Worm (Caenorhabditis elegans) whole organism, young adult: ENCODE measurements around the gene C45G9.8.

Experiments
- B0019.2 ChIP-seq: fragments of 200-800 bp; sonication (Bioruptor generic); conservative IDR thresholded peaks from 2 replicates; pipeline ENCODE4 v1.3.6; 2022; ENCODE audit warnings: missing genetic modification reagents, missing genetic modification characterization, missing compliant biosample characterization
- C06A6.2 ChIP-seq: fragments of 200-800 bp; sonication (Bioruptor generic); conservative IDR thresholded peaks from 2 replicates; pipeline ENCODE4 v1.3.6; 2022; ENCODE audit warnings: missing genetic modification characterization, missing compliant biosample characterization
- D2030.7 ChIP-seq: fragments of 200-800 bp; sonication (Bioruptor generic); IDR thresholded peaks from 2 replicates; pipeline ENCODE4 v1.3.6; 2022; ENCODE audit warnings: missing genetic modification reagents, missing genetic modification characterization, missing compliant biosample characterization
- F37B4.10 ChIP-seq: fragments of 200-800 bp; sonication (Bioruptor generic); IDR thresholded peaks from 2 replicates; pipeline ENCODE4 v1.3.6; 2022; ENCODE audit warnings: missing genetic modification characterization, missing compliant biosample characterization
- F39B2.1 ChIP-seq: fragments of 200-800 bp; sonication (Bioruptor generic); IDR thresholded peaks from 2 replicates; pipeline ENCODE4 v1.3.6; 2022; ENCODE audit warnings: missing genetic modification reagents, missing genetic modification characterization, missing compliant biosample characterization
- F49E8.2 ChIP-seq: sonication (generic microtip); optimal IDR thresholded peaks from 3 replicates; lab custom pipeline; 2017; ENCODE audit warnings: missing genetic modification characterization, mild to moderate bottlenecking, missing compliant biosample characterization, antibody characterized with exemption, moderate library complexity; ENCODE audit not compliant: insufficient read depth
- K12H6.12 ChIP-seq: fragments of 200-800 bp; sonication (Bioruptor generic); optimal IDR thresholded peaks from 2 replicates; lab custom pipeline; 2018; ENCODE audit warnings: mild to moderate bottlenecking, missing genetic modification characterization, missing compliant biosample characterization
- T07F8.4 ChIP-seq: sonication (generic microtip); optimal IDR thresholded peaks from 2 replicates; lab custom pipeline; 2016; ENCODE audit warnings: mild to moderate bottlenecking, missing genetic modification characterization, moderate library complexity, missing compliant biosample characterization
- ama-1 ChIP-seq, 3 experiments: fragments of 150-350 bp in 1 of 3; sonication (generic microtip) in 2 of 3; optimal IDR thresholded peaks; 2 replicates each; lab custom pipeline; 2014 to 2018; ENCODE audit warnings: missing biosample characterization in 2 of 3, missing genetic modification characterization in 2 of 3, missing genetic modification reagents in 2 of 3
- aptf-2 ChIP-seq: fragments of 200-800 bp; sonication (Bioruptor generic); conservative IDR thresholded peaks from 2 replicates; pipeline ENCODE4 v1.3.6; 2022; ENCODE audit warnings: missing genetic modification reagents, missing genetic modification characterization, missing compliant biosample characterization
- athp-1 ChIP-seq: sonication (generic microtip); optimal IDR thresholded peaks from 2 replicates; lab custom pipeline; 2017; ENCODE audit warnings: mild to moderate bottlenecking, missing genetic modification characterization, missing compliant biosample characterization
- attf-3 ChIP-seq: fragments of 200-800 bp; sonication (Bioruptor generic); conservative IDR thresholded peaks from 2 replicates; pipeline ENCODE4 v1.3.6; 2022; ENCODE audit warnings: missing genetic modification reagents, missing genetic modification characterization, missing compliant biosample characterization
- attf-5 ChIP-seq: fragments of 200-800 bp; sonication (Bioruptor generic); optimal IDR thresholded peaks from 2 replicates; lab custom pipeline; 2018; ENCODE audit warnings: mild to moderate bottlenecking, missing genetic modification characterization, missing compliant biosample characterization
- cebp-2 ChIP-seq: fragments of 200-800 bp; sonication (Bioruptor generic); IDR thresholded peaks from 2 replicates; pipeline ENCODE4 v1.3.6; 2022; ENCODE audit warnings: missing genetic modification characterization, missing compliant biosample characterization
- ceh-100 ChIP-seq: fragments of 200-800 bp; sonication (Bioruptor generic); IDR thresholded peaks from 2 replicates; pipeline ENCODE4 v1.3.6; 2022; ENCODE audit warnings: missing genetic modification reagents, missing genetic modification characterization, missing compliant biosample characterization
- ceh-40 ChIP-seq: fragments of 200-800 bp; sonication (Bioruptor generic); IDR thresholded peaks from 2 replicates; pipeline ENCODE4 v1.3.6; 2022; ENCODE audit warnings: missing genetic modification characterization, missing compliant biosample characterization
- ceh-58 ChIP-seq: fragments of 200-800 bp; sonication (Bioruptor generic); IDR thresholded peaks from 2 replicates; pipeline ENCODE4 v1.3.6; 2022; ENCODE audit warnings: missing genetic modification characterization, missing compliant biosample characterization
- ceh-91 ChIP-seq: fragments of 200-800 bp; sonication (Bioruptor generic); IDR thresholded peaks from 2 replicates; pipeline ENCODE4 v1.3.6; 2022; ENCODE audit warnings: missing genetic modification reagents, missing genetic modification characterization, missing compliant biosample characterization
- die-1 ChIP-seq: sonication (generic microtip); optimal IDR thresholded peaks from 2 replicates; lab custom pipeline; 2016; ENCODE audit warnings: missing genotype, mild to moderate bottlenecking, missing genetic modification characterization, missing compliant biosample characterization
- dox-1 ChIP-seq: fragments of 200-800 bp; sonication (Bioruptor generic); IDR thresholded peaks from 2 replicates; pipeline ENCODE4 v1.3.6; 2022; ENCODE audit warnings: missing genetic modification reagents, missing genetic modification characterization, missing compliant biosample characterization
- efl-1 ChIP-seq: fragments of 150-350 bp; optimal IDR thresholded peaks from 2 replicates; lab custom pipeline; 2014; ENCODE audit warnings: missing biosample characterization, missing genetic modification reagents, missing genetic modification characterization
- egl-18 ChIP-seq: fragments of 200-800 bp; sonication (Bioruptor generic); IDR thresholded peaks from 2 replicates; pipeline ENCODE4 v1.3.6; 2022; ENCODE audit warnings: missing genetic modification reagents, missing genetic modification characterization, missing compliant biosample characterization
- egl-44 ChIP-seq: fragments of 200-800 bp; sonication (Bioruptor generic); IDR thresholded peaks from 2 replicates; pipeline ENCODE4 v1.3.6; 2022; ENCODE audit warnings: missing genetic modification reagents, missing genetic modification characterization, missing compliant biosample characterization
- fkh-3 ChIP-seq: sonication (generic microtip); optimal IDR thresholded peaks from 2 replicates; lab custom pipeline; 2016; ENCODE audit warnings: mild to moderate bottlenecking, missing genetic modification characterization, missing compliant biosample characterization
- hlh-26 ChIP-seq: fragments of 200-800 bp; sonication (Bioruptor generic); conservative IDR thresholded peaks from 2 replicates; pipeline ENCODE4 v1.3.6; 2022; ENCODE audit warnings: missing genetic modification reagents, missing genetic modification characterization, missing compliant biosample characterization
- lag-1 ChIP-seq: fragments of 200-800 bp; sonication (Bioruptor generic); IDR thresholded peaks from 2 replicates; pipeline ENCODE4 v1.3.6; 2022; ENCODE audit warnings: missing genetic modification reagents, missing genetic modification characterization, missing compliant biosample characterization
- let-526 ChIP-seq: fragments of 200-800 bp; sonication (Bioruptor generic); IDR thresholded peaks from 2 replicates; pipeline ENCODE4 v1.3.6; 2022; ENCODE audit warnings: missing genetic modification reagents, missing genetic modification characterization, missing compliant biosample characterization
- let-607 ChIP-seq, 2 experiments: fragments of 200-800 bp in 1 of 2; sonication (Bioruptor generic) in 1 of 2; sonication (generic microtip) in 1 of 2; optimal IDR thresholded peaks; 2 replicates each; lab custom pipeline; 2016 to 2018; ENCODE audit warnings: mild to moderate bottlenecking in 2 of 2, missing compliant biosample characterization in 2 of 2, missing genetic modification characterization in 2 of 2, moderate library complexity in 2 of 2, missing genotype in 1 of 2
- lin-26 ChIP-seq: fragments of 200-800 bp; sonication (Bioruptor generic); IDR thresholded peaks from 2 replicates; pipeline ENCODE4 v1.3.6; 2022; ENCODE audit warnings: missing genetic modification reagents, missing genetic modification characterization, missing compliant biosample characterization
- lin-35 ChIP-seq, 3 experiments: fragments of 150-350 bp in 2 of 3; sonication (generic microtip) in 1 of 3; optimal IDR thresholded peaks; 2 replicates each; lab custom pipeline; 2014 to 2018; ENCODE audit warnings: missing biosample characterization in 3 of 3, missing genetic modification characterization in 3 of 3, missing genetic modification reagents in 3 of 3
- lin-40 ChIP-seq: sonication (generic microtip); optimal IDR thresholded peaks from 2 replicates; lab custom pipeline; 2016; ENCODE audit warnings: missing genetic modification characterization, mild to moderate bottlenecking, missing compliant biosample characterization, missing genotype, missing genetic modification reagents
- lsl-1 ChIP-seq: fragments of 200-800 bp; sonication (Bioruptor generic); optimal IDR thresholded peaks from 2 replicates; lab custom pipeline; 2018; ENCODE audit warnings: mild to moderate bottlenecking, missing genetic modification characterization, moderate library complexity, missing compliant biosample characterization
- madf-8 ChIP-seq: fragments of 200-800 bp; sonication (Bioruptor generic); conservative IDR thresholded peaks from 2 replicates; pipeline ENCODE4 v1.3.6; 2022; ENCODE audit warnings: missing genetic modification reagents, missing genetic modification characterization, missing compliant biosample characterization
- mel-28 ChIP-seq: sonication (generic microtip); optimal IDR thresholded peaks from 2 replicates; lab custom pipeline; 2016; ENCODE audit warnings: borderline replicate concordance, mild to moderate bottlenecking, missing genetic modification characterization, missing compliant biosample characterization
- nfya-1 ChIP-seq: sonication (generic microtip); optimal IDR thresholded peaks from 2 replicates; lab custom pipeline; 2017; ENCODE audit warnings: antibody characterized with exemption, missing compliant biosample characterization, missing genetic modification characterization, borderline replicate concordance; ENCODE audit not compliant: insufficient read depth
- nfya-2 ChIP-seq: fragments of 200-800 bp; sonication (Bioruptor generic); IDR thresholded peaks from 2 replicates; pipeline ENCODE4 v1.3.6; 2022; ENCODE audit warnings: missing genetic modification reagents, missing genetic modification characterization, missing compliant biosample characterization
- nhr-27 ChIP-seq: fragments of 200-800 bp; sonication (Bioruptor generic); optimal IDR thresholded peaks from 2 replicates; lab custom pipeline; 2018; ENCODE audit warnings: mild to moderate bottlenecking, missing genetic modification characterization, moderate library complexity, missing compliant biosample characterization
- pbrm-1 ChIP-seq: fragments of 200-800 bp; sonication (Bioruptor generic); IDR thresholded peaks from 2 replicates; pipeline ENCODE4 v1.3.6; 2022; ENCODE audit warnings: missing genetic modification reagents, missing genetic modification characterization, missing compliant biosample characterization
- rcor-1 ChIP-seq: fragments of 200-800 bp; sonication (Bioruptor generic); IDR thresholded peaks from 2 replicates; pipeline ENCODE4 v1.3.6; 2022; ENCODE audit warnings: missing genetic modification reagents, missing genetic modification characterization, missing compliant biosample characterization
- rpc-1 ChIP-seq, 2 experiments: fragments of 150-350 bp in 1 of 2; sonication (generic microtip) in 1 of 2; optimal IDR thresholded peaks; 2 replicates each; lab custom pipeline; 2014 to 2018; ENCODE audit warnings: missing biosample characterization in 1 of 2, missing genetic modification characterization in 1 of 2, missing genetic modification reagents in 1 of 2, missing genotype in 1 of 2
- snpc-4 ChIP-seq, 5 experiments: fragments of 150-350 bp in 1 of 5; sonication (generic microtip) in 4 of 5; optimal IDR thresholded peaks; 2 replicates each; lab custom pipeline; 2014 to 2018; ENCODE audit warnings: missing genetic modification characterization in 5 of 5, missing biosample characterization in 3 of 5, antibody characterized with exemption in 2 of 5, mild to moderate bottlenecking in 2 of 5, missing compliant biosample characterization in 2 of 5, missing genotype in 2 of 5, moderate library complexity in 2 of 5, missing genetic modification reagents in 1 of 5
- somi-1 ChIP-seq: fragments of 200-800 bp; sonication (Bioruptor generic); optimal IDR thresholded peaks from 2 replicates; lab custom pipeline; 2018; ENCODE audit warnings: mild to moderate bottlenecking, missing genetic modification characterization, missing compliant biosample characterization
- tbp1 ChIP-seq: fragments of 200-800 bp; sonication (Bioruptor generic); optimal IDR thresholded peaks from 2 replicates; lab custom pipeline; 2018; ENCODE audit warnings: mild to moderate bottlenecking, missing genetic modification characterization, missing compliant biosample characterization
- zim-3 ChIP-seq: sonication (generic microtip); optimal IDR thresholded peaks from 2 replicates; lab custom pipeline; 2017; ENCODE audit warnings: mild to moderate bottlenecking, missing genetic modification characterization, moderate library complexity, missing compliant biosample characterization
- ztf-25 ChIP-seq: fragments of 200-800 bp; sonication (Bioruptor generic); IDR thresholded peaks from 2 replicates; pipeline ENCODE4 v1.3.6; 2022; ENCODE audit warnings: missing genetic modification reagents, missing genetic modification characterization, missing compliant biosample characterization

Gene C45G9.8

ce11 chrIII:5071509-5071908, 18.1 kb upstream of the C45G9.8 start, which contains the start of gene C45G9.12:
C45G9.12 (minus strand) TSS chrIII:5071609.
- TF ChIP-seq efl-1 (GFP tag; lab: Kevin White, UChicago): no peak

ce11 chrIII:5068675-5069233, 15.3 kb upstream of the C45G9.8 start, which contains the start of the genes C45G9.11 and C45G9.2:
C45G9.11 (minus strand) TSS chrIII:5068725.
C45G9.2 (plus strand) TSS chrIII:5069066.
- TF ChIP-seq lin-35 (GFP tag; optimal IDR thresholded peaks at IDR 0.05; lab: Kevin White, UChicago): peak in 1 of 3 experiments; percentile 74
- no peak for TF ChIP-seq attf-5 (GFP tag; lab: Kevin White, UChicago)
- no peak for TF ChIP-seq F39B2.1
- TF ChIP-seq dox-1: no peak
- TF ChIP-seq lsl-1 (GFP tag; lab: Kevin White, UChicago): peak; percentile 39
- no peak for TF ChIP-seq D2030.7 (GFP tag; lab: Robert Waterston, UW)
- no peak for TF ChIP-seq nhr-27
- TF ChIP-seq hlh-26 (GFP tag; lab: Robert Waterston, UW): no peak
- TF ChIP-seq lag-1 (GFP tag; lab: Robert Waterston, UW): no peak
- TF ChIP-seq let-526 (GFP tag; lab: Robert Waterston, UW): no peak
- no peak for TF ChIP-seq let-607 (tag; optimal IDR thresholded peaks at IDR 0.05; lab: Kevin White, UChicago)
- TF ChIP-seq nfya-1 (tag; lab: Kevin White, UChicago): no peak
- TF ChIP-seq F49E8.2: no peak
- no peak for TF ChIP-seq lin-40 (tag; lab: Kevin White, UChicago)
- no peak for TF ChIP-seq snpc-4 (GFP tag; optimal IDR thresholded peaks at IDR 0.05; lab: Kevin White, UChicago)
- peak in 1 of 4 experiments; percentile 45 for TF ChIP-seq snpc-4 (tag; optimal IDR thresholded peaks at IDR 0.05; lab: Kevin White, UChicago)
- TF ChIP-seq ama-1 (optimal IDR thresholded peaks at IDR 0.05; lab: Kevin White, UChicago): no peak
- no peak for TF ChIP-seq ama-1 (GFP tag; optimal IDR thresholded peaks at IDR 0.05; lab: Kevin White, UChicago)
- TF ChIP-seq ceh-91 (GFP tag; lab: Robert Waterston, UW): no peak
- TF ChIP-seq C06A6.2 (GFP tag; lab: Robert Waterston, UW): no peak
- TF ChIP-seq egl-18 (GFP tag; lab: Robert Waterston, UW): no peak
- peak; percentile 31 for TF ChIP-seq K12H6.12 (tag; lab: Kevin White, UChicago)
- no peak for TF ChIP-seq ceh-58 (GFP tag; lab: Robert Waterston, UW)
- TF ChIP-seq ztf-25 (GFP tag; lab: Robert Waterston, UW): no peak
- TF ChIP-seq somi-1 (GFP tag; lab: Kevin White, UChicago): no peak
- TF ChIP-seq zim-3: no peak
- no peak for TF ChIP-seq rpc-1 (optimal IDR thresholded peaks at IDR 0.05; lab: Kevin White, UChicago)
- TF ChIP-seq rpc-1 (tag; optimal IDR thresholded peaks at IDR 0.05; lab: Kevin White, UChicago): no peak
- TF ChIP-seq mel-28 (tag; lab: Kevin White, UChicago): no peak
- TF ChIP-seq B0019.2: no peak
- TF ChIP-seq rcor-1: peak; percentile 37; the same call in 1 of the 2 replicates
- no peak for TF ChIP-seq fkh-3 (tag; lab: Kevin White, UChicago)
- no peak for TF ChIP-seq T07F8.4 (tag; lab: Kevin White, UChicago)
- TF ChIP-seq pbrm-1 (GFP tag; lab: Robert Waterston, UW): no peak; the same call in 1 of the 2 replicates
- no peak for TF ChIP-seq athp-1 (tag; lab: Kevin White, UChicago)
- TF ChIP-seq ceh-40 (GFP tag; lab: Robert Waterston, UW): no peak
- TF ChIP-seq lin-26 (GFP tag; lab: Robert Waterston, UW): no peak
- no peak for TF ChIP-seq egl-44 (GFP tag; lab: Robert Waterston, UW)
- peak; percentile 47; the same call in 1 of the 2 replicates for TF ChIP-seq ceh-100
- no peak for TF ChIP-seq attf-3
- no peak for TF ChIP-seq F37B4.10 (GFP tag; lab: Robert Waterston, UW)
- TF ChIP-seq cebp-2 (GFP tag; lab: Robert Waterston, UW): no peak
- no peak for TF ChIP-seq nfya-2 (GFP tag; lab: Robert Waterston, UW)
- TF ChIP-seq aptf-2 (GFP tag; lab: Robert Waterston, UW): no peak
- TF ChIP-seq die-1: no peak
- TF ChIP-seq madf-8 (GFP tag; lab: Robert Waterston, UW): peak; percentile 36
- no peak for TF ChIP-seq tbp1
